Worm (Caenorhabditis elegans) whole organism, L4/young adult: ENCODE data around the gene bed-3.

Experiments
- W03F9.2 ChIP-seq: fragments of 150-350 bp; optimal IDR thresholded peaks from 2 replicates; lab custom pipeline; 2014; ENCODE audit warnings: missing biosample characterization, missing genetic modification characterization
- dao-5 ChIP-seq: sonication (generic microtip); optimal IDR thresholded peaks from 2 replicates; lab custom pipeline; 2016; ENCODE audit warnings: missing genotype, missing genetic modification characterization, moderate library complexity, missing compliant biosample characterization
- him-1 ChIP-seq: sonication (generic microtip); optimal IDR thresholded peaks from 2 replicates; lab custom pipeline; 2016; ENCODE audit warnings: missing genotype, missing genetic modification reagents, missing genetic modification characterization, missing compliant biosample characterization

ce11 chrIV:9875646-9876045 lies 40.7 kb upstream of the bed-3 start:
- TF ChIP-seq him-1 (no peak), W03F9.2 (tag; lab: Kevin White, UChicago) (no peak), dao-5 (tag; lab: Kevin White, UChicago) (no peak)
